Fruit fly (Drosophila melanogaster) whole organism, wandering third instar larva: ENCODE data around the gene Pde6.

Experiments
- CG32264 ChIP-seq: fragments of 200-800 bp; sonication (Bioruptor generic); optimal IDR thresholded peaks from 2 replicates; lab custom pipeline; 2016; ENCODE audit warnings: missing biosample characterization, missing genetic modification characterization
- Dif ChIP-seq: fragments of 200-275, 200-300 bp; sonication (Bioruptor generic); optimal IDR thresholded peaks from 2 replicates; lab custom pipeline; 2018; ENCODE audit warnings: missing biosample characterization, missing genetic modification characterization; ENCODE audit not compliant: partially characterized antibody
- Myc ChIP-seq: fragments of >200 bp; optimal IDR thresholded peaks from 2 replicates; lab custom pipeline; 2017
- br ChIP-seq: fragments of 200-800 bp; sonication (Bioruptor generic); optimal IDR thresholded peaks from 2 replicates; lab custom pipeline; 2016; ENCODE audit warnings: missing biosample characterization, missing genetic modification characterization
- dsf ChIP-seq: sonication (Bioruptor generic); optimal IDR thresholded peaks from 2 replicates; lab custom pipeline; 2016; ENCODE audit warnings: missing biosample characterization, missing genetic modification characterization, borderline replicate concordance
- psq ChIP-seq: fragments of 200-800 bp; sonication (Bioruptor generic); optimal IDR thresholded peaks from 3 replicates; lab custom pipeline; 2017; ENCODE audit warnings: missing biosample characterization, mild to moderate bottlenecking, missing genetic modification characterization, moderate library complexity
- usp ChIP-seq: fragments of >200 bp; optimal IDR thresholded peaks from 2 replicates; lab custom pipeline; 2017; ENCODE audit warnings: missing biosample characterization, missing genetic modification characterization

DNA sequence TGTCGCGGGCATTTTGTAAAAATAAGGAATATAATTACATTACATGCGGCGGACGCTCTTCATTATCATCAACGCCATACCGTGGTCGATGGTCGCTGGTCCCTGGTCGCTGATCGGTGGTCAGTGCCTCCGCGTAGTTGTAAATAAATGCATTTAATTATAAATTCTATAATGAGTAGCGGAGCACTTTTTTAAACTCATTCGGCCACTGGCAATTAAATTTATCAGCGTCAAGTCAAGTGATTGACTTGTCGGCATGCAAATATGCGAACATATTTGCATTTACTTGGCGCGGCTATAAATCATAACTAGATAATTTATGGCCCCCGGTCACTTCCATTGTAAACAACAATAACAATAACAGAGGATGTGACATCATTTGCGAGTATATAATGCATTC lies 86.7 kb downstream of the Pde6 start:
- TF ChIP-seq Myc (lab: Kevin White, UChicago): no peak
- no peak for TF ChIP-seq psq (GFP tag; lab: Kevin White, UChicago)
- TF ChIP-seq br (GFP tag; lab: Kevin White, UChicago): no peak
- no peak for TF ChIP-seq Dif (GFP tag; lab: Kevin White, UChicago)
- TF ChIP-seq usp: no peak
- TF ChIP-seq dsf (GFP tag; lab: Kevin White, UChicago): no peak
- no peak for TF ChIP-seq CG32264 (GFP tag; lab: Kevin White, UChicago)
